Worm (Caenorhabditis elegans): ENCODE results near the gene nlg-1.

- no peak for TF ChIP-seq nhr-2 (tag; optimal IDR thresholded peaks at IDR 0.05)
- no peak for TF ChIP-seq unc-62 (GFP tag; optimal IDR thresholded peaks at IDR 0.05)
- TF ChIP-seq nhr-28 (tag; optimal IDR thresholded peaks at IDR 0.05): no peak
- TF ChIP-seq zip-8 (tag; optimal IDR thresholded peaks at IDR 0.05): no peak
- no peak for TF ChIP-seq blmp-1 (tag; optimal IDR thresholded peaks at IDR 0.05)
- no peak for TF ChIP-seq ham-2 (GFP tag; optimal IDR thresholded peaks at IDR 0.05)
- no peak for TF ChIP-seq mab-5 (tag; optimal IDR thresholded peaks at IDR 0.05)
- no peak for TF ChIP-seq pha-4 (tag; optimal IDR thresholded peaks at IDR 0.05)
- no peak for TF ChIP-seq ztf-11 (tag; optimal IDR thresholded peaks at IDR 0.05)
- no peak for TF ChIP-seq sptf-1 (tag; optimal IDR thresholded peaks at IDR 0.05)
- TF ChIP-seq unc-120 (tag; optimal IDR thresholded peaks at IDR 0.05; ENCODE audit: poor library complexity, severe bottlenecking): no peak
- TF ChIP-seq bed-3 (GFP tag; optimal IDR thresholded peaks at IDR 0.05): no peak
- no peak for TF ChIP-seq mep-1 (tag; optimal IDR thresholded peaks at IDR 0.05)
- no peak for TF ChIP-seq nhr-76 (tag; optimal IDR thresholded peaks at IDR 0.05)
Observed at ce11 chrX:13666864-13667263, 35.9 kb upstream of the nlg-1 start.
